Fruit fly (Drosophila melanogaster): ENCODE results near the gene CG14563.

The CG14563 gene

DNA sequence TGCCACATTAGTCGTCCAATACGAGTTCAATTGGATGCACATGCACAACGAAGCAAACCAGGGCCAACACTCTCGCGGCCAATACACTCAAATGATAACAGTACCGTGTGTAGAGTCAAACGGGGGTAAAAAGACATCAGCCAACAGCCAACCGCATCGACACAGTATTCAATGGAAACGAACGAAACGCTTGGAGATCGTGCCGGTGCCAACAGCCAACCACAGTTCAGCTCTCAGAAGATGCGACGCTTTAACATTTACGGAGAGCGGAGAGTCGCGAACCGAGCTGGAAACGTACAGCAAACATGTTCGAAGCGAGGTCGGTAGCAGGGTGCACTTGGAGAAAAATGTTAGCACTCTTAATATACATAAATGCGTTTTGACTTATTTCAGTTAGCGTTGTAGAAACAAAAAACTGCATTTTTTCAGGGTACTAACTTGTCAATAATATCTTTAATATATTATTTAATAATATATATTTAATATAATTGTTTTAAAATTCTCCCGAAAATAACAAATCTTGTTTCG is 34.1 kb downstream of the CG14563 start (continued):
- TF ChIP-seq CG10462 (GFP tag; optimal IDR thresholded peaks at IDR 0.05) = peak; percentile 16
- TF ChIP-seq schlank (tag; optimal IDR thresholded peaks at IDR 0.05) = no peak
- TF ChIP-seq lilli (GFP tag; optimal IDR thresholded peaks at IDR 0.05) = no peak
- TF ChIP-seq CG11504 (tag; optimal IDR thresholded peaks at IDR 0.05) = no peak
- TF ChIP-seq croc (GFP tag; conservative IDR thresholded peaks at IDR 0.05) = peak; percentile 35; the same call in 1 of the 3 replicates
- TF ChIP-seq Blimp-1 (GFP tag; optimal IDR thresholded peaks at IDR 0.05) = no peak
- peak; percentile 47; the same call in 1 of the 3 replicates for TF ChIP-seq gce (GFP tag; IDR thresholded peaks at IDR 0.05)
- peak; percentile 31 for TF ChIP-seq CG16815 (GFP tag; optimal IDR thresholded peaks at IDR 0.05)
- TF ChIP-seq CG12942 (GFP tag; optimal IDR thresholded peaks at IDR 0.05) = peak; percentile 27
- no peak for TF ChIP-seq CG9876 (GFP tag; optimal IDR thresholded peaks at IDR 0.05)
- no peak for TF ChIP-seq Hr39 (optimal IDR thresholded peaks at IDR 0.05)
- TF ChIP-seq CG4360 (GFP tag; IDR thresholded peaks at IDR 0.05) = 0 out of 2 replicates have a peak, but pooled peaks have one; percentile 8
- peak; percentile 41 for TF ChIP-seq Ets65A (GFP tag)
- peak; percentile 54 for TF ChIP-seq CG10654 (GFP tag; optimal IDR thresholded peaks at IDR 0.05)
- peak; percentile 7 for TF ChIP-seq CG6765 (GFP tag; optimal IDR thresholded peaks at IDR 0.05)
- no peak for TF ChIP-seq da (GFP tag; optimal IDR thresholded peaks at IDR 0.05)
- no peak for TF ChIP-seq PHDP (tag; optimal IDR thresholded peaks at IDR 0.05)
- TF ChIP-seq amos (GFP tag; IDR thresholded peaks at IDR 0.05; ENCODE audit: partially characterized antibody) = no peak
- no peak for TF ChIP-seq CG30020 (tag; optimal IDR thresholded peaks at IDR 0.05)
- TF ChIP-seq tap (tag; optimal IDR thresholded peaks at IDR 0.05) = peak; percentile 48
- TF ChIP-seq CoRest (tag; optimal IDR thresholded peaks at IDR 0.05) = peak; percentile 75
- peak; percentile 35; the same call in 1 of the 2 replicates for TF ChIP-seq dati (GFP tag; IDR thresholded peaks at IDR 0.05)
- TF ChIP-seq Dfd (GFP tag; optimal IDR thresholded peaks at IDR 0.05) = no peak
- no peak for TF ChIP-seq nerfin-1 (tag; optimal IDR thresholded peaks at IDR 0.05)
- no peak for TF ChIP-seq HLH54F (GFP tag; optimal IDR thresholded peaks at IDR 0.05)
- no peak for TF ChIP-seq chm (GFP tag; IDR thresholded peaks at IDR 0.05)
- peak; percentile 67 for TF ChIP-seq az2 (GFP tag; optimal IDR thresholded peaks at IDR 0.05)
- no peak for TF ChIP-seq exex (tag; optimal IDR thresholded peaks at IDR 0.05)
- TF ChIP-seq ken (GFP tag; IDR thresholded peaks at IDR 0.05) = peak; percentile 52; the same call in 1 of the 3 replicates
- no peak for TF ChIP-seq ro (GFP tag; IDR thresholded peaks at IDR 0.05)
- no peak for TF ChIP-seq CG15514 (GFP tag; optimal IDR thresholded peaks at IDR 0.05)
- TF ChIP-seq Trl (optimal IDR thresholded peaks at IDR 0.05) = peak; percentile 42 to 76
- no peak for TF ChIP-seq Trl (GFP tag; optimal IDR thresholded peaks at IDR 0.05)
- no peak for TF ChIP-seq CG4707 (GFP tag; optimal IDR thresholded peaks at IDR 0.05)
- peak; percentile 99 for TF ChIP-seq Nf-YB (GFP tag; optimal IDR thresholded peaks at IDR 0.05)
- no peak for TF ChIP-seq D19B (GFP tag; optimal IDR thresholded peaks at IDR 0.05)
- TF ChIP-seq fru (optimal IDR thresholded peaks at IDR 0.05) = no peak
- TF ChIP-seq grau (tag; optimal IDR thresholded peaks at IDR 0.05) = peak; percentile 71
- no peak for TF ChIP-seq CG8944 (GFP tag; optimal IDR thresholded peaks at IDR 0.05)
- no peak for TF ChIP-seq CG13894 (tag; optimal IDR thresholded peaks at IDR 0.05)
- TF ChIP-seq CG2199 (GFP tag; IDR thresholded peaks at IDR 0.05) = 0 out of 3 replicates have a peak, but pooled peaks have one; percentile 9
- TF ChIP-seq CG10543 (GFP tag; optimal IDR thresholded peaks at IDR 0.05) = no peak
- no peak for TF ChIP-seq B-H2 (GFP tag; optimal IDR thresholded peaks at IDR 0.05)
- TF ChIP-seq B-H1 (GFP tag; IDR thresholded peaks at IDR 0.05) = peak; percentile 67
- TF ChIP-seq Dad (GFP tag; optimal IDR thresholded peaks at IDR 0.05) = no peak
- peak; percentile 24; the same call in 1 of the 3 replicates for TF ChIP-seq CG7357 (GFP tag; IDR thresholded peaks at IDR 0.05)
- TF ChIP-seq crol (GFP tag; IDR thresholded peaks at IDR 0.05) = no peak
- peak; percentile 57 for TF ChIP-seq CG33557 (GFP tag; optimal IDR thresholded peaks at IDR 0.05)
- no peak for TF ChIP-seq CkIIα-i1 (GFP tag; IDR thresholded peaks at IDR 0.05)
- TF ChIP-seq knrl (GFP tag; IDR thresholded peaks at IDR 0.05; ENCODE audit: partially characterized antibody) = no peak
- TF ChIP-seq mld (GFP tag; IDR thresholded peaks at IDR 0.05; ENCODE audit: partially characterized antibody) = no peak
- TF ChIP-seq klu (GFP tag; IDR thresholded peaks at IDR 0.05) = no peak

Data from whole organism, embryonic.